Worm (Caenorhabditis elegans) whole organism, L3 larva: ENCODE results near the gene srw-63.

Experiments used
- aly-2 ChIP-seq: fragments of 150-350 bp; optimal IDR thresholded peaks from 2 replicates; lab custom pipeline; 2014; ENCODE audit warnings: missing biosample characterization, missing genetic modification characterization
- ama-1 ChIP-seq: fragments of 150-350 bp; optimal IDR thresholded peaks from 2 replicates; lab custom pipeline; 2018
- ceh-28 ChIP-seq: fragments of 150-350 bp; optimal IDR thresholded peaks from 2 replicates; lab custom pipeline; 2014; ENCODE audit warnings: missing biosample characterization, missing genetic modification reagents, missing genetic modification characterization
- elt-1 ChIP-seq: fragments of 150-350 bp; optimal IDR thresholded peaks from 2 replicates; lab custom pipeline; 2014; ENCODE audit warnings: missing biosample characterization, missing genetic modification characterization
- fkh-10 ChIP-seq: sonication (generic microtip); optimal IDR thresholded peaks from 2 replicates; lab custom pipeline; 2017; ENCODE audit warnings: missing biosample characterization, missing genetic modification reagents, missing genetic modification characterization
- fos-1 ChIP-seq: fragments of 150-350 bp; optimal IDR thresholded peaks from 2 replicates; lab custom pipeline; 2014; ENCODE audit warnings: missing biosample characterization, missing genetic modification characterization
- lin-39 ChIP-seq: fragments of 150-350 bp; optimal IDR thresholded peaks from 2 replicates; lab custom pipeline; 2018; ENCODE audit warnings: missing biosample characterization, missing genetic modification reagents, missing genetic modification characterization
- nhr-12 ChIP-seq: fragments of 150-350 bp; optimal IDR thresholded peaks from 2 replicates; lab custom pipeline; 2014; ENCODE audit warnings: missing biosample characterization, missing genetic modification characterization
- nhr-28 ChIP-seq: fragments of 150-350 bp; optimal IDR thresholded peaks from 2 replicates; lab custom pipeline; 2014; ENCODE audit warnings: missing biosample characterization, missing genetic modification characterization
- pqm-1 ChIP-seq: fragments of 150-350 bp; optimal IDR thresholded peaks from 2 replicates; lab custom pipeline; 2017; ENCODE audit warnings: missing biosample characterization, missing genetic modification characterization, inconsistent platforms
- skn-1 ChIP-seq: fragments of 150-350 bp; optimal IDR thresholded peaks from 2 replicates; lab custom pipeline; 2014; ENCODE audit warnings: missing biosample characterization, missing genetic modification characterization
- ztf-4 ChIP-seq: fragments of 150-350 bp; optimal IDR thresholded peaks from 2 replicates; lab custom pipeline; 2014; ENCODE audit warnings: missing biosample characterization, missing genetic modification characterization

ce11 chrIV:14019883-14020282 lies 4.1 kb upstream of the srw-63 start, which contains the start of the genes irld-56 and irld-55:
- TF ChIP-seq lin-39 (tag; lab: Kevin White, UChicago) (no peak), nhr-28 (no peak), skn-1 (tag; lab: Kevin White, UChicago) (no peak), ceh-28 (tag; lab: Kevin White, UChicago) (no peak), ama-1 (lab: Kevin White, UChicago) (no peak), pqm-1 (tag; lab: Kevin White, UChicago) (no peak), elt-1 (tag; lab: Kevin White, UChicago) (no peak), nhr-12 (tag; lab: Kevin White, UChicago) (no peak), ztf-4 (no peak), fos-1 (tag; lab: Kevin White, UChicago) (no peak), aly-2 (no peak), fkh-10 (no peak)
